Fruit fly (Drosophila melanogaster): Measurements from ENCODE around the gene Nmt.

DNA sequence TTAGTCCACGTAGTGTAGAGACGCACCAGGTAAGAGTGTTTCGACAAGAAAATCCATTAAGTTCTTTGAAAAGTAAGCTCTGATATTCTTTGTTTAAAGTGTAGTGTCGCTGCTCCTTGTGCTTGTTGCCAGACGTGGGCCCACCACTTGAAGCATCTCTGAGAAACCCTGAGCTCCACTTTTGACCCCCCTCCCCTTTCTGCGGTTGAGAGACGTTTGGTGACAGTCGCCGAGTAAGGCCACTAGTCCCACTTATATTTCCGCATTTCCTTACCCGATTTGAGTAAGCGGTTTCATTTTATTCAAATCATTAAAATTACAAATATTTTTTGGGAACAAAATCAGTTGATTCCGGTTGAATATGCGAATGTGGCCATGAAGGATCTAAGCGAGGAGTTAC lies 33.4 kb upstream of the Nmt start, which contains the start of gene CG8006:
- TF ChIP-seq CG13204 (GFP tag; optimal IDR thresholded peaks at IDR 0.05) (no peak), EcR (GFP tag; optimal IDR thresholded peaks at IDR 0.05) (no peak), fd96Ca (GFP tag; IDR thresholded peaks at IDR 0.05) (no peak), Pif1B (GFP tag; optimal IDR thresholded peaks at IDR 0.05) (no peak)

All from whole organism, pupa.